Fruit fly (Drosophila melanogaster) whole organism, adult: ENCODE measurements around the gene IA-2.

Source experiments
- CG11617 ChIP-seq: fragments of 200-800 bp; sonication (Bioruptor generic); optimal IDR thresholded peaks from 2 replicates; lab custom pipeline; 2017; ENCODE audit warnings: mild to moderate bottlenecking, missing biosample characterization, missing genetic modification reagents, missing genetic modification characterization
- CG12768 ChIP-seq: fragments of 200-800 bp; sonication (Bioruptor generic); optimal IDR thresholded peaks from 2 replicates; lab custom pipeline; 2017; ENCODE audit warnings: missing biosample characterization, missing genetic modification characterization, mild to moderate bottlenecking, moderate library complexity, missing genetic modification reagents
- CG14711 ChIP-seq: fragments of 200-800 bp; sonication (Bioruptor generic); optimal IDR thresholded peaks from 2 replicates; lab custom pipeline; 2018; ENCODE audit warnings: missing biosample characterization, mild to moderate bottlenecking, missing genetic modification characterization, moderate library complexity
- CG1620 ChIP-seq: fragments of 200-800 bp; sonication (Bioruptor generic); optimal IDR thresholded peaks from 2 replicates; lab custom pipeline; 2016; ENCODE audit warnings: missing biosample characterization, missing genetic modification characterization
- CG33017 ChIP-seq: fragments of 200-800 bp; sonication (Bioruptor generic); optimal IDR thresholded peaks from 2 replicates; lab custom pipeline; 2018; ENCODE audit warnings: missing biosample characterization, mild to moderate bottlenecking, missing genetic modification characterization, moderate library complexity
- CG5204 ChIP-seq: fragments of 200-800 bp; sonication (Bioruptor generic); optimal IDR thresholded peaks from 2 replicates; lab custom pipeline; 2016; ENCODE audit warnings: missing biosample characterization, missing genetic modification characterization
- CG7045 ChIP-seq: fragments of 200-800 bp; sonication (Bioruptor generic); optimal IDR thresholded peaks from 2 replicates; lab custom pipeline; 2017; ENCODE audit warnings: missing biosample characterization, mild to moderate bottlenecking, missing genetic modification characterization
- CG7101 ChIP-seq: fragments of 200-800 bp; sonication (Bioruptor generic); optimal IDR thresholded peaks from 2 replicates; lab custom pipeline; 2018; ENCODE audit warnings: missing biosample characterization, mild to moderate bottlenecking, missing genetic modification characterization, moderate library complexity
- Clk ChIP-seq: fragments of 200-800 bp; sonication (Bioruptor generic); optimal IDR thresholded peaks from 2 replicates; lab custom pipeline; 2017; ENCODE audit warnings: missing biosample characterization, missing genetic modification characterization
- Crg-1 ChIP-seq: fragments of 200-800 bp; sonication (Bioruptor generic); optimal IDR thresholded peaks from 2 replicates; lab custom pipeline; 2016; ENCODE audit warnings: missing biosample characterization, missing genetic modification characterization
- Hr96 ChIP-seq: fragments of 200-800 bp; sonication (Bioruptor generic); optimal IDR thresholded peaks from 2 replicates; lab custom pipeline; 2016; ENCODE audit warnings: missing biosample characterization, missing genetic modification characterization
- Mnt ChIP-seq: fragments of 200-800 bp; sonication (Bioruptor generic); optimal IDR thresholded peaks from 2 replicates; lab custom pipeline; 2016; ENCODE audit warnings: missing biosample characterization, mild to moderate bottlenecking, missing genetic modification characterization
- bab1 ChIP-seq: fragments of 200-800 bp; sonication (Bioruptor generic); optimal IDR thresholded peaks from 3 replicates; lab custom pipeline; 2019; ENCODE audit warnings: missing biosample characterization, mild to moderate bottlenecking, missing genetic modification characterization, moderate library complexity
- cic ChIP-seq: fragments of 200-800 bp; sonication (Bioruptor generic); optimal IDR thresholded peaks from 2 replicates; lab custom pipeline; 2017; ENCODE audit warnings: missing biosample characterization, mild to moderate bottlenecking, missing genetic modification characterization, moderate library complexity
- cnc ChIP-seq, 2 experiments: fragments of >200 bp; optimal IDR thresholded peaks; 2 replicates each; lab custom pipeline; 2017
- kay ChIP-seq: fragments of 200-800 bp; sonication (Bioruptor generic); peaks from one replicate; lab custom pipeline; 2016; ENCODE audit warnings: missing biosample characterization, missing genetic modification characterization, borderline replicate concordance
- ovo ChIP-seq: fragments of 200-800 bp; sonication (Bioruptor generic); optimal IDR thresholded peaks from 2 replicates; lab custom pipeline; 2016; ENCODE audit warnings: missing biosample characterization, missing genetic modification characterization
- pad ChIP-seq: fragments of 200-800 bp; sonication (Bioruptor generic); optimal IDR thresholded peaks from 3 replicates; lab custom pipeline; 2017; ENCODE audit warnings: missing biosample characterization, missing genetic modification characterization, mild to moderate bottlenecking, moderate library complexity, missing genetic modification reagents
- tj ChIP-seq: fragments of 200-800 bp; sonication (Bioruptor generic); optimal IDR thresholded peaks from 3 replicates; lab custom pipeline; 2017; ENCODE audit warnings: missing biosample characterization, mild to moderate bottlenecking, missing genetic modification characterization, moderate library complexity
- toe ChIP-seq: fragments of 200-800 bp; sonication (Bioruptor generic); optimal IDR thresholded peaks from 2 replicates; lab custom pipeline; 2016; ENCODE audit warnings: missing biosample characterization, missing genetic modification characterization

The IA-2 gene

dm6 chr2L:1072184-1072583 is 24.3 kb upstream of the IA-2 start:
- TF ChIP-seq Hr96 (GFP tag; lab: Kevin White, UChicago) (peak; percentile 53), CG5204 (GFP tag; lab: Kevin White, UChicago) (no peak), ovo (GFP tag; lab: Kevin White, UChicago) (peak; percentile 48), cic (GFP tag; lab: Kevin White, UChicago) (no peak), pad (GFP tag; lab: Kevin White, UChicago) (peak; percentile 47), Crg-1 (GFP tag; lab: Kevin White, UChicago) (peak; percentile 54), toe (GFP tag; lab: Kevin White, UChicago) (no peak), CG12768 (GFP tag; lab: Kevin White, UChicago) (peak; percentile 41), CG33017 (no peak), kay (no peak), CG7045 (GFP tag; lab: Kevin White, UChicago) (peak; percentile 56), CG7101 (peak; percentile 71), cnc (optimal IDR thresholded peaks at IDR 0.05; lab: Kevin White, UChicago) (no peak), Mnt (peak; percentile 11), Clk (GFP tag; lab: Kevin White, UChicago) (no peak), bab1 (GFP tag; lab: Kevin White, UChicago) (no peak), CG14711 (peak; percentile 23), CG1620 (GFP tag; lab: Kevin White, UChicago) (peak; percentile 5), CG11617 (peak; percentile 17), tj (GFP tag; lab: Kevin White, UChicago) (no peak)

- TF ChIP-seq cnc (optimal IDR thresholded peaks at IDR 0.05; lab: Kevin White, UChicago) = no peak
- no peak for TF ChIP-seq CG5204 (GFP tag; lab: Kevin White, UChicago)
- no peak for TF ChIP-seq CG33017
- TF ChIP-seq CG7101 = no peak
Observed at dm6 chr2L:1070941-1071340, 23.1 kb upstream of the IA-2 start.

dm6 chr2L:1070332-1070731 is 22.5 kb upstream of the IA-2 start:
- TF ChIP-seq cnc (optimal IDR thresholded peaks at IDR 0.05; lab: Kevin White, UChicago) (no peak), bab1 (GFP tag; lab: Kevin White, UChicago) (peak; percentile 31)

dm6 chr2L:1069475-1069874 is 21.6 kb upstream of the IA-2 start:
- TF ChIP-seq toe (GFP tag; lab: Kevin White, UChicago) (no peak), CG33017 (no peak), CG1620 (GFP tag; lab: Kevin White, UChicago) (no peak), Mnt (no peak), Clk (GFP tag; lab: Kevin White, UChicago) (no peak), cnc (optimal IDR thresholded peaks at IDR 0.05; lab: Kevin White, UChicago) (no peak), Hr96 (GFP tag; lab: Kevin White, UChicago) (no peak), bab1 (GFP tag; lab: Kevin White, UChicago) (no peak), CG11617 (no peak), pad (GFP tag; lab: Kevin White, UChicago) (no peak), CG7101 (no peak), ovo (GFP tag; lab: Kevin White, UChicago) (no peak), CG7045 (GFP tag; lab: Kevin White, UChicago) (no peak), Crg-1 (GFP tag; lab: Kevin White, UChicago) (no peak), CG12768 (GFP tag; lab: Kevin White, UChicago) (no peak)

dm6 chr2L:1068517-1069107 is 20.8 kb upstream of the IA-2 start:
- TF ChIP-seq CG7045 (GFP tag; lab: Kevin White, UChicago) (no peak), tj (GFP tag; lab: Kevin White, UChicago) (no peak), Hr96 (GFP tag; lab: Kevin White, UChicago) (no peak), pad (GFP tag; lab: Kevin White, UChicago) (no peak), Mnt (no peak), CG11617 (no peak), toe (GFP tag; lab: Kevin White, UChicago) (no peak), cnc (optimal IDR thresholded peaks at IDR 0.05; lab: Kevin White, UChicago) (no peak), CG5204 (GFP tag; lab: Kevin White, UChicago) (no peak)

dm6 chr2L:1068004-1068403 is 20.2 kb upstream of the IA-2 start:
- no peak for TF ChIP-seq cnc (optimal IDR thresholded peaks at IDR 0.05; lab: Kevin White, UChicago)

- TF ChIP-seq cnc (optimal IDR thresholded peaks at IDR 0.05; lab: Kevin White, UChicago) (no peak), CG7101 (no peak), CG14711 (no peak), Clk (GFP tag; lab: Kevin White, UChicago) (no peak), Mnt (no peak), CG33017 (no peak), toe (GFP tag; lab: Kevin White, UChicago) (no peak), tj (GFP tag; lab: Kevin White, UChicago) (no peak), CG1620 (GFP tag; lab: Kevin White, UChicago) (no peak), bab1 (GFP tag; lab: Kevin White, UChicago) (no peak), kay (no peak), pad (GFP tag; lab: Kevin White, UChicago) (no peak), Crg-1 (GFP tag; lab: Kevin White, UChicago) (no peak), ovo (GFP tag; lab: Kevin White, UChicago) (no peak), CG11617 (no peak), cic (GFP tag; lab: Kevin White, UChicago) (no peak), CG12768 (GFP tag; lab: Kevin White, UChicago) (no peak), CG7045 (GFP tag; lab: Kevin White, UChicago) (no peak), Hr96 (GFP tag; lab: Kevin White, UChicago) (no peak)
Observed at dm6 chr2L:1066330-1066729, 18.5 kb upstream of the IA-2 start.
